Worm (Caenorhabditis elegans) whole organism, midembryonic: Measurements from ENCODE around the gene K03B8.6.

ENCODE experiments used
- T22C8.4 ChIP-seq: fragments of 200-800 bp; sonication (Bioruptor generic); IDR thresholded peaks from 2 replicates; pipeline ENCODE4 v1.3.6; 2022; ENCODE audit warnings: missing genetic modification characterization, missing compliant biosample characterization
- cog-1 ChIP-seq: sonication (generic microtip); optimal IDR thresholded peaks from 2 replicates; lab custom pipeline; 2016; ENCODE audit warnings: missing genetic modification characterization, missing compliant biosample characterization
- flt-1 ChIP-seq: fragments of 200-800 bp; sonication (Bioruptor generic); IDR thresholded peaks from 2 replicates; pipeline ENCODE4 v1.3.6; 2022; ENCODE audit warnings: missing genetic modification characterization, missing compliant biosample characterization
- ref-1 ChIP-seq: fragments of 200-800 bp; sonication (Bioruptor generic); conservative IDR thresholded peaks from 2 replicates; pipeline ENCODE4 v1.3.6; 2022; ENCODE audit warnings: missing genetic modification reagents, missing genetic modification characterization, missing compliant biosample characterization
- ztf-29 ChIP-seq: fragments of 200-800 bp; sonication (Bioruptor generic); IDR thresholded peaks from 2 replicates; pipeline ENCODE4 v1.3.6; 2022; ENCODE audit warnings: missing genetic modification reagents, missing genetic modification characterization, missing compliant biosample characterization

ce11 chrV:11407251-11407650 is at the start of gene K03B8.6:
- no peak for TF ChIP-seq T22C8.4
- no peak for TF ChIP-seq flt-1 (GFP tag; lab: Robert Waterston, UW)
- TF ChIP-seq ztf-29 (GFP tag; lab: Robert Waterston, UW) = no peak
- TF ChIP-seq cog-1 (tag; lab: Kevin White, UChicago) = no peak
- TF ChIP-seq ref-1 (GFP tag; lab: Robert Waterston, UW) = no peak
